Fruit fly (Drosophila melanogaster) whole organism, embryonic: ENCODE results near the gene Pfdn2.

Experiments
- CG30431 ChIP-seq: fragments of 200-800 bp; sonication (Bioruptor generic); optimal IDR thresholded peaks from 2 replicates; lab custom pipeline; 2017; ENCODE audit warnings: missing biosample characterization, missing genetic modification characterization
- yki ChIP-seq: fragments of >200 bp; optimal IDR thresholded peaks from 3 replicates; lab custom pipeline; 2018

DNA sequence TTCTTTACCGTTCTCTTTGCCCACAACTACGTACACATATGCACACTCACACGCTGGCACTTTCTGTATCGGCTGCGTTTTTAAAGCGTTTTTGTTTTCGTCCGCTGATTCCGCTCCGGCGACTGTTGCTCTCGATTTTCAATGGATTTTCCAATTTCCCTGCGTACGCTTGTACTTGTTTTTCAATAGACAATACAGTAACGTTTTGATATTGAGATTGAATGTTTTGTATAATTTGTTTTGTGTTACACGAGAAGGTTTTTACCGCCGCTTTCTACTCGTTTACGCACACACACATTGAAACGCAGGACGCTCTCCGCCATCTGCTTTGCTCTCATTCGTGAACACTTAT, 18.4 kb upstream of the Pfdn2 start:
- TF ChIP-seq CG30431 (GFP tag; lab: Kevin White, UChicago) (no peak), yki (no peak)
